Worm (Caenorhabditis elegans): ENCODE data around the gene Y69A2AR.25.

Gene Y69A2AR.25

DNA sequence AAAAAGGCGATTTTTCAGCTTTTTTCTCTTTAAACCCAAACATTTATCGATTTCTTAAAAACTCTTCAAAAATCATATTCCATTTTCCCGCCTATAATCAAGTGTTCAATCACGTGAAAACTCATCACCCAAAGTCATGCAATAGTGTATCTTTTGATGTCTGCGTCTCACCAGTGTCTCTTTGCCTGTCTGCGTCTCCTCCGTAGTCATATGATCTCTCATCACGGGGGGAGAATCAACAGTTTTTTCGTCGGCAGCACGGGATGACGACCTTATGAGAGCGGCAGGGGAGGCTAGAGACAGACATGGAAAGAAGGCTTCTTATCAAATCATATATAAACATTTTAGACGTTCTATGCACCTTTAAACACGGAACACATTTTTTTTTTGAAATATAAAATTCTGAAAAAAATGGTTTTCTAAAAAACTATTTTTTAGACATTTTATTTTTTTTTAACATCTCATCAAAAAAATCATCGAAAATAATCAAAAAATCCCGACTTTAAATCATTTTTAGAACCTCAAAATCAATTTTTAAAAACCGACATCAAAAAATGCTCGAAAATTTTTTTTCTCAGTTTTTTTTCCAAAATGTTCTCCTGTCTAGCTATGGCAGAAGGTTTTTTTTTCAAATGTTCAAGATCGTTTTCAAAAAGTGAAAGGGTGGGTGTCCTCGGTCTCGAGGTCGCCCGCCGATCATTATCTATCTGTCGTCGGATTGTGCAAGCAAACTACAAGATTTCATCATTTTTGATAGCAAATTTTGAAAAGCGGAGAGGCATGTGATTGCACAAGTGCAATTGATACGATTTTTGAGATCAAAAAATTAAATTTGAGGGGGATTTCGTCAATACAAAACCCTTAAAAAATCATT, 34.1 kb upstream of the Y69A2AR.25 start (continued):
- TF ChIP-seq rcor-1 (GFP tag; IDR thresholded peaks at IDR 0.05) (peak; percentile 88), bed-1 (GFP tag; IDR thresholded peaks at IDR 0.05) (peak; percentile 96), F10E7.11 (tag; optimal IDR thresholded peaks at IDR 0.05) (peak; percentile 91), nhr-27 (tag; optimal IDR thresholded peaks at IDR 0.05) (no peak), efl-1 (GFP tag; optimal IDR thresholded peaks at IDR 0.05) (peak; percentile 49), F57C9.4 (tag; optimal IDR thresholded peaks at IDR 0.05) (peak; percentile 75), egrh-3 (GFP tag; IDR thresholded peaks at IDR 0.05) (peak; percentile 44; the same call in 1 of the 2 replicates), F22D6.2 (tag; optimal IDR thresholded peaks at IDR 0.05) (peak; percentile 94), F37B4.10 (GFP tag; IDR thresholded peaks at IDR 0.05) (peak; percentile 97), ztf-28 (GFP tag; IDR thresholded peaks at IDR 0.05) (0 out of 2 replicates have a peak, but pooled peaks have one; percentile 38), let-607 (tag; optimal IDR thresholded peaks at IDR 0.05) (peak; percentile 78 to 93), B0019.2 (GFP tag; conservative IDR thresholded peaks at IDR 0.05) (peak; percentile 58; the same call in 1 of the 2 replicates), C17E4.6 (GFP tag; IDR thresholded peaks at IDR 0.05) (peak; percentile 92), cebp-1 (GFP tag; IDR thresholded peaks at IDR 0.05) (peak; percentile 89), cebp-1 (tag; optimal IDR thresholded peaks at IDR 0.05) (peak; percentile 97), lin-40 (tag; optimal IDR thresholded peaks at IDR 0.05) (peak; percentile 97), snpc-1.1 (tag; optimal IDR thresholded peaks at IDR 0.05; ENCODE audit: insufficient read depth) (no peak), lin-35 (GFP tag; optimal IDR thresholded peaks at IDR 0.05) (peak in 1 of 3 experiments; percentile 87), attf-3 (GFP tag; conservative IDR thresholded peaks at IDR 0.05) (peak; percentile 63), hmg-20 (GFP tag; IDR thresholded peaks at IDR 0.05) (peak; percentile 67; the same call in 1 of the 2 replicates), sptf-2 (GFP tag; optimal IDR thresholded peaks at IDR 0.05) (no peak), ceh-79 (tag; optimal IDR thresholded peaks at IDR 0.05) (peak; percentile 90), snpc-4 (GFP tag; optimal IDR thresholded peaks at IDR 0.05) (no peak), snpc-4 (tag; optimal IDR thresholded peaks at IDR 0.05) (peak; percentile 59 to 88 (median 81)), mxl-1 (tag; optimal IDR thresholded peaks at IDR 0.05) (no peak), F49E8.2 (tag; optimal IDR thresholded peaks at IDR 0.05; ENCODE audit: insufficient read depth) (no peak), nhr-179 (tag; optimal IDR thresholded peaks at IDR 0.05) (no peak), ZK185.1 (tag; optimal IDR thresholded peaks at IDR 0.05; ENCODE audit: poor library complexity, severe bottlenecking) (peak; percentile 94), ceh-91 (GFP tag; IDR thresholded peaks at IDR 0.05) (peak; percentile 51), Y79H2A.3 (GFP tag; conservative IDR thresholded peaks at IDR 0.05) (peak; percentile 71; the same call in 1 of the 2 replicates), ceh-100 (GFP tag; IDR thresholded peaks at IDR 0.05) (peak; percentile 77), dpff-1 (tag; optimal IDR thresholded peaks at IDR 0.05) (peak; percentile 54), mcd-1 (GFP tag; IDR thresholded peaks at IDR 0.05) (peak; percentile 91), attf-5 (GFP tag; optimal IDR thresholded peaks at IDR 0.05) (peak; percentile 99), F57A8.1 (GFP tag; optimal IDR thresholded peaks at IDR 0.05) (no peak), repo-1 (tag; optimal IDR thresholded peaks at IDR 0.05) (peak; percentile 97), unc-62 (GFP tag; optimal IDR thresholded peaks at IDR 0.05) (peak; percentile 62), tbp1 (GFP tag; optimal IDR thresholded peaks at IDR 0.05) (peak; percentile 76), lag-1 (GFP tag; IDR thresholded peaks at IDR 0.05) (no peak), athp-1 (tag; optimal IDR thresholded peaks at IDR 0.05) (peak; percentile 97), K11D2.4 (GFP tag; IDR thresholded peaks at IDR 0.05) (peak; percentile 97), B0035.1 (tag; optimal IDR thresholded peaks at IDR 0.05) (peak; percentile 91), B0336.3 (GFP tag; IDR thresholded peaks at IDR 0.05) (peak; percentile 98), ztf-22 (GFP tag; optimal IDR thresholded peaks at IDR 0.05) (peak; percentile 92), rpc-1 (optimal IDR thresholded peaks at IDR 0.05) (no peak), rpc-1 (tag; optimal IDR thresholded peaks at IDR 0.05) (no peak)

Data from whole organism, young adult.